Worm (Caenorhabditis elegans): Measurements from ENCODE around the gene srt-39.
A peak's percentile ranks its signal among the peaks of the same experiment; 100 is the strongest.

srt-39 gene

ce11 chrV:12465399-12465798, 19.3 kb upstream of the srt-39 start (continued):
- TF ChIP-seq pha-4 (tag; optimal IDR thresholded peaks at IDR 0.05) (no peak), ceh-6 (GFP tag; optimal IDR thresholded peaks at IDR 0.05) (no peak), hlh-15 (tag; optimal IDR thresholded peaks at IDR 0.05) (no peak), pax-1 (tag; optimal IDR thresholded peaks at IDR 0.05) (no peak), unc-86 (tag; optimal IDR thresholded peaks at IDR 0.05) (no peak), dmd-4 (tag; optimal IDR thresholded peaks at IDR 0.05; ENCODE audit: borderline replicate concordance) (no peak), F13H6.1 (tag; optimal IDR thresholded peaks at IDR 0.05) (peak; percentile 43), pag-3 (tag; optimal IDR thresholded peaks at IDR 0.05; ENCODE audit: borderline replicate concordance) (peak; percentile 37), rnt-1 (tag; optimal IDR thresholded peaks at IDR 0.05) (peak; percentile 65), ceh-24 (tag; optimal IDR thresholded peaks at IDR 0.05) (no peak), hlh-13 (GFP tag; optimal IDR thresholded peaks at IDR 0.05) (no peak), npax-4 (tag; optimal IDR thresholded peaks at IDR 0.05) (no peak), sox-2 (GFP tag; IDR thresholded peaks at IDR 0.05) (peak; percentile 38; the same call in 1 of the 2 replicates), pros-1 (tag; optimal IDR thresholded peaks at IDR 0.05) (no peak), sox-4 (tag; optimal IDR thresholded peaks at IDR 0.05) (no peak)

ce11 chrV:12466653-12467052, 18.0 kb upstream of the srt-39 start:
- no peak for TF ChIP-seq nhr-11 (tag; optimal IDR thresholded peaks at IDR 0.05)
- TF ChIP-seq ztf-16 (tag; optimal IDR thresholded peaks at IDR 0.05) = no peak
- no peak for TF ChIP-seq ttx-3 (tag; optimal IDR thresholded peaks at IDR 0.05)
- no peak for TF ChIP-seq ahr-1 (tag; optimal IDR thresholded peaks at IDR 0.05)
- TF ChIP-seq hlh-8 (tag; optimal IDR thresholded peaks at IDR 0.05) = no peak
- no peak for TF ChIP-seq F13H6.1 (tag; optimal IDR thresholded peaks at IDR 0.05)
- TF ChIP-seq ceh-22 (tag; optimal IDR thresholded peaks at IDR 0.05) = no peak
- TF ChIP-seq ceh-24 (tag; optimal IDR thresholded peaks at IDR 0.05) = no peak
- no peak for TF ChIP-seq pros-1 (tag; optimal IDR thresholded peaks at IDR 0.05)
- TF ChIP-seq ceh-19 (GFP tag; optimal IDR thresholded peaks at IDR 0.05) = no peak
- no peak for TF ChIP-seq C38D4.7 (GFP tag; optimal IDR thresholded peaks at IDR 0.05)
- no peak for TF ChIP-seq elt-4 (tag; optimal IDR thresholded peaks at IDR 0.05)

DNA sequence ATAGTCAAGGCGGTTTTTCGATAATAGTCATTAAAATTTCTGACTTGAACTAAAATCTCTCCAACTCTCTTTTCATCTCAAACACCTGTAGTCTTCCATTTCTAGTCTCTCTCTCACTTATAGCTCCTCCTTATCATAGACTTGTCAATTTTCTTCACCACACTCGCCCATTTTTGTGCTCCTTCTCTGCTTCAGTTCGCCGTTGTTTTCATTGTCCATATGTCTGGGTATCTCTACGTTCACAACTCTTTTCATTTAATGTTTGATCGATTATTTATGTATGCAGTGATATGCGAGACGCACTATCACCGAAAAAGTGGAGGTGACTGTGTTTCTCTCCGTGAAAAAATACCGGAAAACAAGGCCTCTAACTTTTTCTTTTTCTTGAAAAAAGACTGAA, 16.9 kb upstream of the srt-39 start:
- TF ChIP-seq madf-2 (tag; optimal IDR thresholded peaks at IDR 0.05) = no peak
- TF ChIP-seq pha-4 (tag; optimal IDR thresholded peaks at IDR 0.05) = no peak
- TF ChIP-seq pqm-1 (tag; optimal IDR thresholded peaks at IDR 0.05) = no peak
- TF ChIP-seq Y22D7AL.16 (tag; optimal IDR thresholded peaks at IDR 0.05) = no peak
- TF ChIP-seq pha-2 (tag; optimal IDR thresholded peaks at IDR 0.05) = no peak
- TF ChIP-seq elt-2 (tag; optimal IDR thresholded peaks at IDR 0.05) = peak; percentile 32

DNA sequence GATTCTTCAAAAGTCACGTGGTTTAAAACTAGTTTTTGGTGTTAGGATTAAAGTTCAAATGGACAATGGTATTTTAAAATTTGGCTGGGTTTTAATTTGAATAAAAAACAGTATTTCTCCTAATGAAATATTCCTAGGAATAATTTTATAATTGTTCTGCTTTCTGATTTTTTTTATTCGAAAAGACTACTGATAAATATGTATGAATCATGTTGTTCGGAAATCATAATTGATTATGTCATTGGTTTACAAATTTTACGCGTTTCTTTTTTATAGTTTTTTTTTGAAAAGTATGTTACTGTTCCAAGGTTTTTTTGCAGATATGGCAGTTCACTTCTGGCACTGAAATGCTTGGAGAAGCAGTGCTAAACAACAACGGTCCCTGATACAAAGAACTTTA, 16.3 kb upstream of the srt-39 start, which contains the start of gene F28C1.3:
Gene F28C1.3 (plus strand): TSS at position 301 of the 400 bp plus-strand sequence.
- TF ChIP-seq pax-1 (tag; optimal IDR thresholded peaks at IDR 0.05) (no peak), nhr-232 (tag; optimal IDR thresholded peaks at IDR 0.05) (no peak), ama-1 (optimal IDR thresholded peaks at IDR 0.05) (no peak), ttx-3 (tag; optimal IDR thresholded peaks at IDR 0.05) (no peak), syd-9 (tag; optimal IDR thresholded peaks at IDR 0.05) (no peak), pqm-1 (tag; optimal IDR thresholded peaks at IDR 0.05) (no peak), Y22D7AL.16 (tag; optimal IDR thresholded peaks at IDR 0.05) (no peak), C08G9.2 (tag; optimal IDR thresholded peaks at IDR 0.05) (no peak), unc-42 (tag; optimal IDR thresholded peaks at IDR 0.05) (no peak)

DNA sequence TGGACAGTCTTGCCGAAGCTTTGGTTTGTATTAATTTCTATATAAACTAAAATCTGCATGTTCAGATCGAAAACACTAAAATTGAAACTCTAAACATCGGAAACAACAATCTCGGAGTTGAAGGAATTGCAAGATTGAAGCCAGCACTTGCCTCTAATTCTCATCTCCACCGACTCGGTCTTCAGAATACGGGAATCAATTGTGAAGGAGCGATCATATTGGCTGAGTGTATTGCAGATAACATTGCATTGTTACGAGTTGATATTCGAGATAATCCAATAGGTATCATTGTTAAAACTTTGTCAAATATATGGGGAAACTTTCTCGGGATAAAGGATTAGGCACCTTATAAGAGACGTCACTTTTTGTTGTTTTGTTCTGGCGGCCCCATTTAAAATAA, 14.4 kb upstream of the srt-39 start:
- no peak for TF ChIP-seq K02D7.2 (tag; optimal IDR thresholded peaks at IDR 0.05)
- no peak for TF ChIP-seq ref-2 (tag; optimal IDR thresholded peaks at IDR 0.05)
- TF ChIP-seq nhr-232 (tag; optimal IDR thresholded peaks at IDR 0.05) = no peak
- no peak for TF ChIP-seq F13H6.1 (tag; optimal IDR thresholded peaks at IDR 0.05)
- no peak for TF ChIP-seq eyg-1 (tag; optimal IDR thresholded peaks at IDR 0.05)
- no peak for TF ChIP-seq sdc-2 (tag; optimal IDR thresholded peaks at IDR 0.05)
- no peak for TF ChIP-seq pag-3 (tag; optimal IDR thresholded peaks at IDR 0.05; ENCODE audit: borderline replicate concordance)
- TF ChIP-seq ceh-24 (tag; optimal IDR thresholded peaks at IDR 0.05) = no peak
- TF ChIP-seq elt-4 (tag; optimal IDR thresholded peaks at IDR 0.05) = no peak
